Worm (Caenorhabditis elegans): ENCODE measurements around the gene tag-307.

The tag-307 gene

DNA sequence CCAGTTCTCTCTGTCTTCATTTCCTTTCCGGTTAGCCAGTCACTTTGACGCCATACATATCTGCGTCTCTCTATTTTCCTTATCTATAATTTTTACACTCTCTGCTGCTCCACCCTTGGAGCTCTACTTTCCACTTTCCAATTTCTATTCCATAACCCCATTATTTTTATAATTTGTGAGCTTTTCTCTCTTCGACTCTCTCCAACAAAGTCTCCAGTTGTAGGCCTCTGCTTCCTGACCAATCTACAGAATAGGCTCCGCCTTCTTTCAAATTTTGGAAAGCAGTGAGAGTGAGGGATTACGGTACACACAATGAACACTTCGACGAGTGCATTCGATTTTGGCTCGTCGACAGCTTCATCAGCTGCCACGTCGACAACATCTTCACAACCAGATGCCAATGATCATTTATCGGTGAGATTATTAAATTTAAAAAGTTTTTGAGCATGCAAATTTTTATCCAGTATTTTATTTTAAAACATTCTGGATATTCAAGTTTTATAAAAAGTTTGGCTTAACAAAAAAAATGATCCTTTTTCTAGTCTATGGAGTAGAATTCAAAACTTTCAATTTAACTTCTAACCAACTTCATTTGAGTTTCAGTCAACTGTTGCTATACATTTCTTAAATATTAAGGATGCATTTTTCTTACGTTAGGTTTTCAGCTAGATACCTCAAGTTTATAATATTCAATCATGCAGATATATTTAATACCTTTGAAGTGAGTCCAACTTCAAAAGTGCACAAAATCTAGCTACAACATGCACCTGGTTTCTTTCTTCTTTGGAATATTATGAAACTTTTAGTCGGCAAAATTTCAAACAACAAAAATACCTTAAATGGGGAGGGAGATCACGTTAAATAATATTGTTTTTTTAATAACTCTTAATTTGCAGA lies 42.6 kb downstream of the tag-307 start, which contains the start of gene egl-5:
TSS of gene egl-5 (plus strand) at position 216 of the 897 bp plus-strand sequence.
- no peak for TF ChIP-seq ztf-11 (tag; optimal IDR thresholded peaks at IDR 0.05)
- TF ChIP-seq R02D3.7 (tag; optimal IDR thresholded peaks at IDR 0.05), result no peak
- TF ChIP-seq jun-1 (tag; optimal IDR thresholded peaks at IDR 0.05), result no peak
- TF ChIP-seq sea-2 (GFP tag; optimal IDR thresholded peaks at IDR 0.05), result no peak
- TF ChIP-seq nhr-23 (tag; optimal IDR thresholded peaks at IDR 0.05), result peak; percentile 100
- no peak for TF ChIP-seq ztf-4 (tag; optimal IDR thresholded peaks at IDR 0.05)
- TF ChIP-seq lin-15B (tag; optimal IDR thresholded peaks at IDR 0.05), result no peak
- no peak for TF ChIP-seq nhr-11 (tag; optimal IDR thresholded peaks at IDR 0.05)
- no peak for TF ChIP-seq nhr-25 (tag; optimal IDR thresholded peaks at IDR 0.05)
- no peak for TF ChIP-seq nhr-43 (tag; optimal IDR thresholded peaks at IDR 0.05; ENCODE audit: poor library complexity, severe bottlenecking)
- no peak for TF ChIP-seq lsy-12 (tag; optimal IDR thresholded peaks at IDR 0.05)
- TF ChIP-seq fkh-10 (GFP tag; optimal IDR thresholded peaks at IDR 0.05), result no peak
- peak; percentile 79 for TF ChIP-seq nfya-1 (tag; optimal IDR thresholded peaks at IDR 0.05; ENCODE audit: insufficient read depth)
- TF ChIP-seq skn-1 (tag; optimal IDR thresholded peaks at IDR 0.05), result peak; percentile 100
- TF ChIP-seq mml-1 (tag; optimal IDR thresholded peaks at IDR 0.05), result no peak
- no peak for TF ChIP-seq fos-1 (tag; optimal IDR thresholded peaks at IDR 0.05)
- TF ChIP-seq egl-5 (tag; optimal IDR thresholded peaks at IDR 0.05), result peak; percentile 99
- TF ChIP-seq tbx-2 (tag; optimal IDR thresholded peaks at IDR 0.05), result no peak
- TF ChIP-seq lin-39 (tag; optimal IDR thresholded peaks at IDR 0.05), result no peak
- no peak for TF ChIP-seq eor-1 (tag; optimal IDR thresholded peaks at IDR 0.05)
- no peak for TF ChIP-seq ama-1 (optimal IDR thresholded peaks at IDR 0.05)
- no peak for TF ChIP-seq ceh-28 (tag; optimal IDR thresholded peaks at IDR 0.05)
- no peak for TF ChIP-seq hmg-11 (tag; optimal IDR thresholded peaks at IDR 0.05)
- no peak for TF ChIP-seq daf-12 (tag; optimal IDR thresholded peaks at IDR 0.05)
- TF ChIP-seq pha-4 (tag; optimal IDR thresholded peaks at IDR 0.05), result no peak
- no peak for TF ChIP-seq unc-39 (tag; optimal IDR thresholded peaks at IDR 0.05)
- no peak for TF ChIP-seq mdl-1 (tag; optimal IDR thresholded peaks at IDR 0.05)
- TF ChIP-seq zag-1 (tag; optimal IDR thresholded peaks at IDR 0.05), result no peak

DNA sequence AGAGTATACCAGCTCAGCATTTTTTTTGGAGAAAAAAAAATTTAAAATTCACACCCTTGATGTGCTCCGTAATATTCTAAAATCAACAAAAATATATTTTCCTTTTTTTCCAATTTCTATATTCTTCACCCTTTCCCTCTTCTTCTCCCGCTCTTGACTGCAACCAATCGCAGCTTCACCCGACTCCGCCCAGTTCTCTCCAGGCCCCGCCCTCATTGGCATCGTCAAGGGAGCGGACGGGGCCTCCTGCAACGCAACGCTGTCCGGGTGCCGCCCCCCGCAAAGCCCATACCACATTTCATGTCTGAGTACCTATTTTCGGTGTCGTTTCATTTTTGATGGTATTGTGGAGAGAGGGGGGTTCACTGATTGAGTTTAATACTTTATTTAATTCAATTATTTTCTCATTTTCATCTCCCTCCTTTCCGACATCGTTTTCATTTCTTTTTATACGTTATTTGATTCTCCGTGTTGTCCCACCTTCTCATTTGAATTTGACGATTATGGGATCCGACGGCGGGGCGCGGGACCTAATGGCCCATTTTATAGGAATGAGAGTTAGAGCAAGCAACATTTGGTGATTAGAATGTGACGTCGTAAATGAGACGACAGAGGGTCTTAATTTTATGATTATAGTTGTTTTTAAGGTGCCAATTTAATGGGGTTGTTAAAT lies 44.7 kb downstream of the tag-307 start:
- TF ChIP-seq egl-5 (tag; optimal IDR thresholded peaks at IDR 0.05) (peak; percentile 100), nfya-1 (tag; optimal IDR thresholded peaks at IDR 0.05; ENCODE audit: insufficient read depth) (peak; percentile 96), skn-1 (tag; optimal IDR thresholded peaks at IDR 0.05) (no peak)

DNA sequence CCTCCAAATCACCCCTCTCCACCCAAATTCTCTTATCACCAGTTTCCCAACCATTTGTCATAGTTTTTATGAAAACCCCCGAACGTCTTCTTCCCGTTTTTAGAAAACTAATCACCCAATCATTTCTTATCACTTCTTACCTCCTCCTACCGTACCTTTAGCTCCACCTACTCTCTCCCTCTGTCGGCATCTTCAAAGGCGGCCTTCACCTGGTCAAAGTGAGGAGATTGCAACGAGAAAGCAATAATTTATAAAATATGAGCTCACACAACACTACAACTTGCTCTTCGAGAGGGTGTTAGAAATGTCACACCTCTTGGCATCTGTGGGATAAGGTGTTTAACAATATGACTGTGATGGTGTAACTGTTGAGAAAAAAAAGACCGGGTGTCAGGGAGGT lies 48.0 kb downstream of the tag-307 start:
- TF ChIP-seq egl-5 (tag; optimal IDR thresholded peaks at IDR 0.05) (peak; percentile 98), pha-4 (tag; optimal IDR thresholded peaks at IDR 0.05) (no peak), lin-15B (tag; optimal IDR thresholded peaks at IDR 0.05) (no peak), nfya-1 (tag; optimal IDR thresholded peaks at IDR 0.05; ENCODE audit: insufficient read depth) (peak; percentile 11), nhr-67 (tag; optimal IDR thresholded peaks at IDR 0.05) (no peak)

DNA sequence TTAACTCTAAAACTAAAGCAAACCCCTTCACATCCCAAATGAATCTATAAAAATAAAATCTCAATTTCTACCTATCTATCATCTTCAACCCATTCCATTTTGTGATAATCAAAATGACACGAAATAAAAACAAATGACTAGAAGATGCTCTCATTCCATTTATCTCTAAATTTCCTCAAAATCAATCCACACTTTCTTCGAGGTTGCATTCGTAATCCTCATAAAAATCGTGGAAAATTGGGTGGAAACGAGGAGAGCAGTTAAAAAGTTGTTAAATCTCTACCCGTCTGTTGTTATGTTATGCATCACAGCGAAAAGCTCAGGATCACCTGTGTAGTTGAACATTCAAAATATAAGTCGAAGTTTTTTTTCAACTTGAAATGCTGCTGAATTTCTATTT lies 50.1 kb downstream of the tag-307 start:
- TF ChIP-seq nhr-77 (tag; optimal IDR thresholded peaks at IDR 0.05) (no peak), egl-5 (tag; optimal IDR thresholded peaks at IDR 0.05) (peak; percentile 100)
